Worm (Caenorhabditis elegans): Measurements from ENCODE around the gene ZK813.1.
A peak's percentile ranks its signal among the peaks of the same experiment; 100 is the strongest.

The ZK813.1 gene

ce11 chrX:3472226-3472625 lies 26.1 kb downstream of the ZK813.1 start (continued):
- no peak for TF ChIP-seq nhr-6 (tag; optimal IDR thresholded peaks at IDR 0.05)
- TF ChIP-seq unc-55 (GFP tag; optimal IDR thresholded peaks at IDR 0.05): no peak
- TF ChIP-seq ztf-11 (tag; optimal IDR thresholded peaks at IDR 0.05): no peak
- TF ChIP-seq zag-1 (tag; optimal IDR thresholded peaks at IDR 0.05): no peak
- TF ChIP-seq nhr-10 (tag; optimal IDR thresholded peaks at IDR 0.05): no peak
- peak; percentile 3 for TF ChIP-seq nhr-25 (tag; optimal IDR thresholded peaks at IDR 0.05)
- TF ChIP-seq ZK546.5 (tag; optimal IDR thresholded peaks at IDR 0.05): no peak
- no peak for TF ChIP-seq egl-27 (tag; optimal IDR thresholded peaks at IDR 0.05)
- TF ChIP-seq ceh-82 (tag; optimal IDR thresholded peaks at IDR 0.05): no peak
- TF ChIP-seq F13H6.1 (tag; optimal IDR thresholded peaks at IDR 0.05): peak; percentile 39
- peak; percentile 14 for TF ChIP-seq sma-9 (GFP tag; optimal IDR thresholded peaks at IDR 0.05)
- no peak for TF ChIP-seq sma-9 (tag; optimal IDR thresholded peaks at IDR 0.05)

ce11 chrX:3473793-3474192 lies 27.7 kb downstream of the ZK813.1 start:
- TF ChIP-seq fos-1 (tag; optimal IDR thresholded peaks at IDR 0.05): peak; percentile 60
- no peak for TF ChIP-seq sma-9 (GFP tag; optimal IDR thresholded peaks at IDR 0.05)
- no peak for TF ChIP-seq sma-9 (tag; optimal IDR thresholded peaks at IDR 0.05)

- TF ChIP-seq ZK546.5 (tag; optimal IDR thresholded peaks at IDR 0.05) (no peak), ama-1 (optimal IDR thresholded peaks at IDR 0.05) (no peak), fos-1 (tag; optimal IDR thresholded peaks at IDR 0.05) (no peak), ztf-1 (GFP tag; conservative IDR thresholded peaks at IDR 0.05) (no peak), gmeb-1 (tag; optimal IDR thresholded peaks at IDR 0.05) (no peak), nhr-77 (tag; optimal IDR thresholded peaks at IDR 0.05) (no peak), mbf-1 (tag; optimal IDR thresholded peaks at IDR 0.05) (no peak), nhr-21 (tag; optimal IDR thresholded peaks at IDR 0.05) (no peak), lin-39 (tag; optimal IDR thresholded peaks at IDR 0.05) (no peak), snpc-4 (tag; optimal IDR thresholded peaks at IDR 0.05) (no peak), unc-62 (GFP tag; optimal IDR thresholded peaks at IDR 0.05) (no peak), nhr-129 (tag; optimal IDR thresholded peaks at IDR 0.05) (no peak), nhr-10 (tag; optimal IDR thresholded peaks at IDR 0.05) (no peak), mab-5 (tag; optimal IDR thresholded peaks at IDR 0.05) (no peak), egl-27 (tag; optimal IDR thresholded peaks at IDR 0.05) (no peak), lin-11 (tag; optimal IDR thresholded peaks at IDR 0.05) (no peak), peb-1 (tag; optimal IDR thresholded peaks at IDR 0.05) (no peak), nhr-25 (tag; optimal IDR thresholded peaks at IDR 0.05) (no peak)
Observed at ce11 chrX:3479950-3480349, 33.8 kb downstream of the ZK813.1 start, which contains the start of gene wrt-6. TSS of gene wrt-6 (plus strand) at chrX:3480250.

- no peak for TF ChIP-seq lsy-2 (tag; optimal IDR thresholded peaks at IDR 0.05)
- no peak for TF ChIP-seq egl-27 (tag; optimal IDR thresholded peaks at IDR 0.05)
- TF ChIP-seq crh-2 (tag; optimal IDR thresholded peaks at IDR 0.05): no peak
- TF ChIP-seq ceh-16 (tag; optimal IDR thresholded peaks at IDR 0.05): no peak
- no peak for TF ChIP-seq unc-39 (tag; optimal IDR thresholded peaks at IDR 0.05)
- no peak for TF ChIP-seq R02D3.7 (tag; optimal IDR thresholded peaks at IDR 0.05)
- TF ChIP-seq ztf-11 (tag; optimal IDR thresholded peaks at IDR 0.05): no peak
- no peak for TF ChIP-seq Y55F3AM.14 (GFP tag; optimal IDR thresholded peaks at IDR 0.05)
- TF ChIP-seq nhr-77 (tag; optimal IDR thresholded peaks at IDR 0.05): no peak
- no peak for TF ChIP-seq aly-2 (tag; optimal IDR thresholded peaks at IDR 0.05)
- no peak for TF ChIP-seq peb-1 (tag; optimal IDR thresholded peaks at IDR 0.05)
- TF ChIP-seq skn-1 (tag; optimal IDR thresholded peaks at IDR 0.05): no peak
- no peak for TF ChIP-seq sma-9 (GFP tag; optimal IDR thresholded peaks at IDR 0.05)
- TF ChIP-seq sma-9 (tag; optimal IDR thresholded peaks at IDR 0.05): no peak
- TF ChIP-seq mab-5 (tag; optimal IDR thresholded peaks at IDR 0.05): no peak
- TF ChIP-seq lin-13 (GFP tag; optimal IDR thresholded peaks at IDR 0.05): no peak
- TF ChIP-seq nhr-6 (tag; optimal IDR thresholded peaks at IDR 0.05): no peak
- no peak for TF ChIP-seq lin-39 (tag; optimal IDR thresholded peaks at IDR 0.05)
- no peak for TF ChIP-seq ztf-1 (GFP tag; conservative IDR thresholded peaks at IDR 0.05)
- no peak for TF ChIP-seq ceh-82 (tag; optimal IDR thresholded peaks at IDR 0.05)
- TF ChIP-seq nhr-237 (tag; optimal IDR thresholded peaks at IDR 0.05): no peak
Observed at ce11 chrX:3488074-3488688, 42.1 kb downstream of the ZK813.1 start.

- TF ChIP-seq alr-1 (tag; optimal IDR thresholded peaks at IDR 0.05): no peak
- TF ChIP-seq ztf-4 (tag; optimal IDR thresholded peaks at IDR 0.05): no peak
- TF ChIP-seq crh-2 (tag; optimal IDR thresholded peaks at IDR 0.05): no peak
- no peak for TF ChIP-seq ZK546.5 (tag; optimal IDR thresholded peaks at IDR 0.05)
- no peak for TF ChIP-seq nhr-10 (tag; optimal IDR thresholded peaks at IDR 0.05)
- no peak for TF ChIP-seq C34F6.9 (tag; optimal IDR thresholded peaks at IDR 0.05)
- TF ChIP-seq unc-62 (GFP tag; optimal IDR thresholded peaks at IDR 0.05): no peak
- TF ChIP-seq lin-11 (tag; optimal IDR thresholded peaks at IDR 0.05): no peak
- no peak for TF ChIP-seq nhr-25 (tag; optimal IDR thresholded peaks at IDR 0.05)
- no peak for TF ChIP-seq Y55F3AM.14 (GFP tag; optimal IDR thresholded peaks at IDR 0.05)
- TF ChIP-seq nhr-77 (tag; optimal IDR thresholded peaks at IDR 0.05): no peak
- TF ChIP-seq ceh-82 (tag; optimal IDR thresholded peaks at IDR 0.05): no peak
- TF ChIP-seq sma-9 (GFP tag; optimal IDR thresholded peaks at IDR 0.05): no peak
- TF ChIP-seq sma-9 (tag; optimal IDR thresholded peaks at IDR 0.05): no peak
- no peak for TF ChIP-seq dmd-4 (tag; optimal IDR thresholded peaks at IDR 0.05)
- TF ChIP-seq gmeb-1 (tag; optimal IDR thresholded peaks at IDR 0.05): no peak
- TF ChIP-seq mbf-1 (tag; optimal IDR thresholded peaks at IDR 0.05): no peak
- TF ChIP-seq nhr-237 (tag; optimal IDR thresholded peaks at IDR 0.05): no peak
- no peak for TF ChIP-seq ama-1 (optimal IDR thresholded peaks at IDR 0.05)
Observed at ce11 chrX:3488993-3489392, 42.9 kb downstream of the ZK813.1 start, which contains the start of gene C12D12.3. TSS of gene C12D12.3 (plus strand) at chrX:3489293.

Measured in whole organism, L2 larva.